Fruit fly (Drosophila melanogaster) whole organism, embryonic: ENCODE measurements around the gene vers.

ENCODE experiments used
- Abd-B ChIP-seq: fragments of 200-800 bp; sonication (Bioruptor generic); optimal IDR thresholded peaks from 2 replicates; lab custom pipeline; 2018; ENCODE audit warnings: missing biosample characterization, mild to moderate bottlenecking, missing genetic modification characterization, moderate library complexity
- Asciz ChIP-seq: fragments of 200-800 bp; sonication (Bioruptor generic); optimal IDR thresholded peaks from 2 replicates; lab custom pipeline; 2017; ENCODE audit warnings: missing biosample characterization, mild to moderate bottlenecking, missing genetic modification characterization, missing genetic modification reagents
- Atf-2 ChIP-seq: fragments of 200-800 bp; sonication (Bioruptor generic); optimal IDR thresholded peaks from 2 replicates; lab custom pipeline; 2016; ENCODE audit warnings: missing biosample characterization, missing genetic modification characterization
- Atf3 ChIP-seq: fragments of 200-800 bp; sonication (Bioruptor generic); optimal IDR thresholded peaks from 3 replicates; lab custom pipeline; 2016; ENCODE audit warnings: missing biosample characterization, missing genetic modification characterization
- CG10431 ChIP-seq: fragments of 200-800 bp; sonication (Bioruptor generic); optimal IDR thresholded peaks from 3 replicates; lab custom pipeline; 2018; ENCODE audit warnings: missing biosample characterization, mild to moderate bottlenecking, missing genetic modification characterization
- CG11504 ChIP-seq: fragments of 200-800 bp; sonication (Bioruptor generic); optimal IDR thresholded peaks from 3 replicates; lab custom pipeline; 2019; ENCODE audit warnings: missing biosample characterization, mild to moderate bottlenecking, missing genetic modification characterization, moderate library complexity
- CG13624 ChIP-seq: fragments of 200-800 bp; sonication (Bioruptor generic); optimal IDR thresholded peaks from 2 replicates; lab custom pipeline; 2016; ENCODE audit warnings: missing biosample characterization, missing genetic modification characterization
- CG15601 ChIP-seq: fragments of 200-800 bp; sonication (Bioruptor generic); optimal IDR thresholded peaks from 3 replicates; lab custom pipeline; 2019; ENCODE audit warnings: missing biosample characterization, mild to moderate bottlenecking, missing genetic modification characterization, moderate library complexity
- CG17328 ChIP-seq: fragments of 200-800 bp; sonication (Bioruptor generic); IDR thresholded peaks from 2 replicates; pipeline ENCODE4 v1.3.6; 2022; ENCODE audit warnings: missing biosample characterization, missing genetic modification characterization
- CG18476 ChIP-seq: fragments of 200-800 bp; sonication (Bioruptor generic); optimal IDR thresholded peaks from 2 replicates; lab custom pipeline; 2016; ENCODE audit warnings: missing biosample characterization, mild to moderate bottlenecking, missing genetic modification characterization
- CG18764 ChIP-seq: fragments of 200-800 bp; sonication (Bioruptor generic); optimal IDR thresholded peaks from 3 replicates; lab custom pipeline; 2016; ENCODE audit warnings: missing biosample characterization, missing genetic modification characterization
- CG2712 ChIP-seq: fragments of 200-800 bp; optimal IDR thresholded peaks from 3 replicates; lab custom pipeline; 2019; ENCODE audit warnings: missing biosample characterization, mild to moderate bottlenecking, missing genetic modification characterization, moderate library complexity
- CG3065 ChIP-seq: fragments of 200-800 bp; sonication (Bioruptor generic); optimal IDR thresholded peaks from 2 replicates; lab custom pipeline; 2016; ENCODE audit warnings: missing biosample characterization, missing genetic modification characterization
- CG31441 ChIP-seq: fragments of 200-800 bp; sonication (Bioruptor generic); IDR thresholded peaks from 2 replicates; pipeline ENCODE4 v1.3.6; 2022; ENCODE audit warnings: missing biosample characterization, missing genetic modification characterization
- CG3281 ChIP-seq: fragments of 200-800 bp; sonication (Bioruptor generic); optimal IDR thresholded peaks from 3 replicates; lab custom pipeline; 2017; ENCODE audit warnings: missing biosample characterization, mild to moderate bottlenecking, missing genetic modification characterization
- CG33557 ChIP-seq: fragments of 200-800 bp; sonication (Bioruptor generic); optimal IDR thresholded peaks from 2 replicates; lab custom pipeline; 2019; ENCODE audit warnings: missing biosample characterization, mild to moderate bottlenecking, missing genetic modification characterization, moderate library complexity
- CG6654 ChIP-seq: fragments of 200-800 bp; sonication (Bioruptor generic); optimal IDR thresholded peaks from 2 replicates; lab custom pipeline; 2017; ENCODE audit warnings: missing biosample characterization, mild to moderate bottlenecking, missing genetic modification characterization
- CG6683 ChIP-seq: fragments of 200-800 bp; sonication (Bioruptor generic); optimal IDR thresholded peaks from 2 replicates; lab custom pipeline; 2017; ENCODE audit warnings: missing biosample characterization, mild to moderate bottlenecking, missing genetic modification characterization, missing genetic modification reagents
- CG6689 ChIP-seq: fragments of 200-800 bp; sonication (Bioruptor generic); IDR thresholded peaks from 2 replicates; pipeline ENCODE4 v1.3.6; 2022; ENCODE audit warnings: missing biosample characterization, missing genetic modification characterization
- CG6813 ChIP-seq: fragments of 200-800 bp; sonication (Bioruptor generic); optimal IDR thresholded peaks from 2 replicates; lab custom pipeline; 2017; ENCODE audit warnings: missing biosample characterization, missing genetic modification characterization, mild to moderate bottlenecking, moderate library complexity, missing genetic modification reagents
- CG7357 ChIP-seq: fragments of 200-800 bp; sonication (Bioruptor generic); IDR thresholded peaks from 3 replicates; pipeline ENCODE4 v1.3.6; 2022; ENCODE audit warnings: missing biosample characterization, missing genetic modification characterization
- CG8478 ChIP-seq: fragments of >200 bp; optimal IDR thresholded peaks from 2 replicates; lab custom pipeline; 2018
- CG8924 ChIP-seq: fragments of 200-800 bp; optimal IDR thresholded peaks from 3 replicates; lab custom pipeline; 2019; ENCODE audit warnings: missing biosample characterization, mild to moderate bottlenecking, missing genetic modification characterization, moderate library complexity
- D19A ChIP-seq: fragments of 200-800 bp; optimal IDR thresholded peaks from 3 replicates; lab custom pipeline; 2019; ENCODE audit warnings: missing biosample characterization, mild to moderate bottlenecking, missing genetic modification characterization, moderate library complexity
- E2f1 ChIP-seq: fragments of 200-800 bp; sonication (Bioruptor generic); IDR thresholded peaks from 2 replicates; pipeline ENCODE4 v1.3.6; 2022; ENCODE audit warnings: missing biosample characterization, missing genetic modification characterization
- Fer2 ChIP-seq: fragments of 200-800 bp; sonication (Bioruptor generic); optimal IDR thresholded peaks from 2 replicates; lab custom pipeline; 2018; ENCODE audit warnings: missing biosample characterization, mild to moderate bottlenecking, missing genetic modification characterization, moderate library complexity
- Gsc ChIP-seq: fragments of 200-800 bp; sonication (Bioruptor generic); IDR thresholded peaks from 2 replicates; pipeline ENCODE4 v1.3.6; 2022; ENCODE audit warnings: missing biosample characterization, missing genetic modification characterization
- H15 ChIP-seq: fragments of 200-800 bp; sonication (Bioruptor generic); IDR thresholded peaks from 3 replicates; pipeline ENCODE4 v1.3.6; 2022; ENCODE audit warnings: missing biosample characterization, missing genetic modification characterization
- Meics ChIP-seq: fragments of 200-800 bp; sonication (Bioruptor generic); optimal IDR thresholded peaks from 2 replicates; lab custom pipeline; 2017; ENCODE audit warnings: missing biosample characterization, mild to moderate bottlenecking, missing genetic modification characterization
- NC2β ChIP-seq: fragments of 200-800 bp; sonication (Bioruptor generic); optimal IDR thresholded peaks from 2 replicates; lab custom pipeline; 2016; ENCODE audit warnings: missing biosample characterization, missing genetic modification characterization
- NK7.1 ChIP-seq: fragments of 200-800 bp; sonication (Bioruptor generic); optimal IDR thresholded peaks from 3 replicates; lab custom pipeline; 2016; ENCODE audit warnings: missing biosample characterization, missing genetic modification characterization
- Rfx ChIP-seq: fragments of 200-800 bp; sonication (Bioruptor generic); IDR thresholded peaks from 2 replicates; pipeline ENCODE4 v1.3.6; 2022; ENCODE audit warnings: missing biosample characterization, missing genetic modification characterization
- ab ChIP-seq: fragments of 200-800 bp; sonication (Bioruptor generic); optimal IDR thresholded peaks from 2 replicates; lab custom pipeline; 2016; ENCODE audit warnings: missing biosample characterization, missing genetic modification characterization
- bowl ChIP-seq: fragments of 200-800 bp; sonication (Bioruptor generic); IDR thresholded peaks from 2 replicates; pipeline ENCODE4 v1.3.6; 2022; ENCODE audit warnings: missing biosample characterization, missing genetic modification characterization
- chm ChIP-seq: fragments of 200-800 bp; sonication (Bioruptor generic); IDR thresholded peaks from 2 replicates; pipeline ENCODE4 v1.3.6; 2022; ENCODE audit warnings: missing biosample characterization, missing genetic modification characterization
- croc ChIP-seq: fragments of 200-800 bp; sonication (Bioruptor generic); conservative IDR thresholded peaks from 3 replicates; pipeline ENCODE4 v1.3.6; 2022; ENCODE audit warnings: missing biosample characterization, missing genetic modification characterization
- crp ChIP-seq, 2 experiments: fragments of 200-800 bp; sonication (Bioruptor generic); optimal IDR thresholded peaks; 2 replicates in 1 of 2; 3 replicates in 1 of 2; lab custom pipeline; 2017; ENCODE audit warnings: missing biosample characterization in 2 of 2, missing genetic modification characterization in 2 of 2, mild to moderate bottlenecking in 1 of 2, moderate library complexity in 1 of 2
- fd102C ChIP-seq: fragments of 200-800 bp; sonication (Bioruptor generic); optimal IDR thresholded peaks from 2 replicates; lab custom pipeline; 2018; ENCODE audit warnings: missing biosample characterization, mild to moderate bottlenecking, missing genetic modification characterization, moderate library complexity
- fd64A ChIP-seq: fragments of 200-800 bp; sonication (Bioruptor generic); optimal IDR thresholded peaks from 3 replicates; lab custom pipeline; 2018; ENCODE audit warnings: missing biosample characterization, mild to moderate bottlenecking, missing genetic modification characterization
- mld ChIP-seq: fragments of 200-800 bp; sonication (Bioruptor generic); IDR thresholded peaks from 3 replicates; pipeline ENCODE4 v1.3.6; 2022; ENCODE audit warnings: missing biosample characterization, missing genetic modification characterization; ENCODE audit not compliant: partially characterized antibody
- p53 ChIP-seq: fragments of 200-800 bp; sonication (Bioruptor generic); optimal IDR thresholded peaks from 2 replicates; lab custom pipeline; 2016; ENCODE audit warnings: missing biosample characterization, missing genetic modification characterization
- pita ChIP-seq: fragments of 200-800 bp; sonication (Bioruptor generic); optimal IDR thresholded peaks from 2 replicates; lab custom pipeline; 2017; ENCODE audit warnings: missing biosample characterization, mild to moderate bottlenecking, missing genetic modification characterization
- rib ChIP-seq: fragments of 200-800 bp; sonication (Bioruptor generic); IDR thresholded peaks from 2 replicates; pipeline ENCODE4 v1.3.6; 2022; ENCODE audit warnings: missing biosample characterization, missing genetic modification characterization
- sisA ChIP-seq: fragments of 200-800 bp; sonication (Bioruptor generic); IDR thresholded peaks from 2 replicates; pipeline ENCODE4 v1.3.6; 2022; ENCODE audit warnings: missing biosample characterization, missing genetic modification characterization
- ssp ChIP-seq: fragments of 200-800 bp; sonication (Bioruptor generic); IDR thresholded peaks from 2 replicates; pipeline ENCODE4 v1.3.6; 2022; ENCODE audit warnings: missing biosample characterization, missing genetic modification characterization
- tll ChIP-seq, 2 experiments: fragments of 200-800 bp in 1 of 2; fragments of >200 bp in 1 of 2; sonication (Bioruptor generic) in 1 of 2; optimal IDR thresholded peaks; 2 replicates each; lab custom pipeline; 2017 to 2019; ENCODE audit warnings: missing biosample characterization in 2 of 2, missing genetic modification characterization in 2 of 2, mild to moderate bottlenecking in 1 of 2, moderate library complexity in 1 of 2
- tna ChIP-seq: fragments of 200-800 bp; sonication (Bioruptor generic); IDR thresholded peaks from 2 replicates; pipeline ENCODE4 v1.3.6; 2022; ENCODE audit warnings: missing biosample characterization, missing genetic modification characterization; ENCODE audit not compliant: partially characterized antibody
- wdn ChIP-seq: fragments of 200-800 bp; sonication (Bioruptor generic); IDR thresholded peaks from 2 replicates; pipeline ENCODE4 v1.3.6; 2022; ENCODE audit warnings: missing biosample characterization, missing genetic modification characterization
- wor ChIP-seq: fragments of 200-800 bp; sonication (Bioruptor generic); IDR thresholded peaks from 2 replicates; pipeline ENCODE4 v1.3.6; 2022; ENCODE audit warnings: missing biosample characterization, missing genetic modification characterization

The vers gene

DNA sequence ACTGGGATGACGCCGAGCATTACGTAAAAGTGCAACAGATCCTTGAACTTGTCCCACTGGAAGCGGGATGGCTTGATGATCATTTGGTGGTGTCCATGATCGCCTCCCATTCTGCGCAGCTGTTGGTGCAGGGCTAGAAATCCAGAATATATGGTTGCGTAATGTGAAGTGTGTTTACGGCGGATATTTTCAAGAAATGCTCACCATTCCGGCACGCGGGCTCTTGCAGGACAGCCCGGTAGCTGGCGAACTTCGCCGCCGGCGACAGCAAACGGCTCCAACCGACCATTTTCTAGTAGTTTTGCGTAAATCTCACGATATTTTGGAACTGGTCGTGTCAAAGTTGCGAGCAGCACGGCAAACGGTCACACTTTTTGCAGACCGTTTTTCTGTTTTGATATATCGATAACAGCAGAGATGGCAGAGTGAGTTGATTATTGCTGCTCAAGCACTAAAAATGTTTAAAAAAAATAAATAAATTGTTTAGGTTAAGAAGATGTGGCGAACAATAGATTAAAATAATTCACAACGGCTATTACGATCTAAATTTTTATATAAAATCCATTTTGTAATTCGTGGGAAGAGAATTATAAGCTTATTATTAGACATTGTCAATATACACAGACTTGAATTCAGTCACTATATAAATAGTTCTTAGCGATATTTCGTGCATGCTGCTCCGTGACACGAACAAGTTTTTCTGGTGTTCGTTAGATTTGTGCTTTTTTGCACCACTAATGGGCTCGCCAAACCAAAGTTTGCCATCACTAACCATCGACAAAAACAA, 22.4 kb downstream of the vers start, which contains the start of the genes ND-SGDH and RhoGAP68F (continued):
- TF ChIP-seq NK7.1 (GFP tag; lab: Kevin White, UChicago) (peak; percentile 50), CG18476 (GFP tag; lab: Kevin White, UChicago) (peak; percentile 67), CG17328 (GFP tag; lab: Robert Waterston, UW) (peak; percentile 20; the same call in 1 of the 2 replicates), wor (GFP tag; lab: Robert Waterston, UW) (peak; percentile 33; the same call in 1 of the 2 replicates), Fer2 (peak; percentile 69), CG33557 (GFP tag; lab: Kevin White, UChicago) (peak; percentile 62), Atf-2 (peak; percentile 71), D19A (tag; lab: Kevin White, UChicago) (peak; percentile 42), CG3065 (GFP tag; lab: Kevin White, UChicago) (peak; percentile 52), CG6689 (GFP tag; lab: Robert Waterston, UW) (peak; percentile 67), CG8478 (lab: Kevin White, UChicago) (no peak), fd102C (no peak), Meics (GFP tag; lab: Kevin White, UChicago) (peak; percentile 66), CG7357 (GFP tag; lab: Robert Waterston, UW) (peak; percentile 41; the same call in 1 of the 3 replicates), E2f1 (GFP tag; lab: Robert Waterston, UW) (peak; percentile 58), NC2β (peak; percentile 48), Abd-B (GFP tag; lab: Kevin White, UChicago) (peak; percentile 90), CG6683 (GFP tag; lab: Kevin White, UChicago) (peak; percentile 20), fd64A (GFP tag; lab: Kevin White, UChicago) (no peak), p53 (GFP tag; lab: Kevin White, UChicago) (no peak), ab (GFP tag; lab: Kevin White, UChicago) (no peak), CG15601 (tag; lab: Kevin White, UChicago) (peak; percentile 74), CG2712 (tag; lab: Kevin White, UChicago) (peak; percentile 84), tna (GFP tag; lab: Robert Waterston, UW) (peak; percentile 77), bowl (GFP tag; lab: Robert Waterston, UW) (no peak), CG3281 (peak; percentile 60), crp (GFP tag; optimal IDR thresholded peaks at IDR 0.05; lab: Kevin White, UChicago) (peak in 1 of 2 experiments; percentile 40), pita (GFP tag; lab: Kevin White, UChicago) (no peak), Rfx (GFP tag; lab: Robert Waterston, UW) (peak; percentile 79), Asciz (no peak), sisA (GFP tag; lab: Robert Waterston, UW) (peak; percentile 68), CG10431 (GFP tag; lab: Kevin White, UChicago) (peak; percentile 36), CG18764 (GFP tag; lab: Kevin White, UChicago) (peak; percentile 55), Atf3 (GFP tag; lab: Kevin White, UChicago) (peak; percentile 7), CG31441 (GFP tag; lab: Robert Waterston, UW) (peak; percentile 82; the same call in 1 of the 2 replicates), croc (GFP tag; lab: Robert Waterston, UW) (peak; percentile 64), H15 (GFP tag; lab: Robert Waterston, UW) (peak; percentile 44; the same call in 1 of the 3 replicates), CG6654 (GFP tag; lab: Kevin White, UChicago) (peak; percentile 36), CG8924 (tag; lab: Kevin White, UChicago) (peak; percentile 69), CG11504 (tag; lab: Kevin White, UChicago) (peak; percentile 79), chm (GFP tag; lab: Robert Waterston, UW) (no peak), wdn (GFP tag; lab: Robert Waterston, UW) (0 out of 2 replicates have a peak, but pooled peaks have one; percentile 35), CG6813 (GFP tag; lab: Kevin White, UChicago) (no peak), Gsc (GFP tag; lab: Robert Waterston, UW) (no peak), tll (GFP tag; optimal IDR thresholded peaks at IDR 0.05; lab: Kevin White, UChicago) (no peak), CG13624 (peak; percentile 69), ssp (GFP tag; lab: Robert Waterston, UW) (peak; percentile 87), mld (GFP tag; lab: Robert Waterston, UW) (peak; percentile 69; the same call in 2 of the 3 replicates), rib (GFP tag; lab: Robert Waterston, UW) (peak; percentile 54; the same call in 1 of the 2 replicates)
